Fruit fly (Drosophila melanogaster) whole organism, embryonic: ENCODE results near the gene CG42558.

Experiments
- CG4854 ChIP-seq: fragments of 200-800 bp; sonication (Bioruptor generic); optimal IDR thresholded peaks from 2 replicates; lab custom pipeline; 2016; ENCODE audit warnings: missing biosample characterization, missing genetic modification characterization, inconsistent platforms
- Ets65A ChIP-seq: fragments of 200-800 bp; sonication (Bioruptor generic); peaks from one replicate; lab custom pipeline; 2016; ENCODE audit warnings: missing biosample characterization, missing genetic modification characterization
- Fer3 ChIP-seq: fragments of 200-800 bp; sonication (Bioruptor generic); optimal IDR thresholded peaks from 2 replicates; lab custom pipeline; 2018; ENCODE audit warnings: missing biosample characterization, mild to moderate bottlenecking, missing genetic modification characterization, moderate library complexity
- H2.0 ChIP-seq: fragments of 200-800 bp; sonication (Bioruptor generic); IDR thresholded peaks from 2 replicates; pipeline ENCODE4 v1.3.6; 2022; ENCODE audit warnings: missing biosample characterization, missing genetic modification characterization
- Sin3A ChIP-seq: fragments of >200 bp; optimal IDR thresholded peaks from 2 replicates; lab custom pipeline; 2018
- Sox100B ChIP-seq: fragments of 200-800 bp; sonication (Bioruptor generic); optimal IDR thresholded peaks from 3 replicates; lab custom pipeline; 2018; ENCODE audit warnings: missing biosample characterization, mild to moderate bottlenecking, missing genetic modification characterization
- chn ChIP-seq: fragments of 200-800 bp; sonication (Bioruptor generic); optimal IDR thresholded peaks from 2 replicates; lab custom pipeline; 2016; ENCODE audit warnings: missing biosample characterization, missing genetic modification characterization
- hb ChIP-seq: fragments of 200-800 bp; sonication (Bioruptor generic); IDR thresholded peaks from 3 replicates; pipeline ENCODE4 v1.3.6; 2022; ENCODE audit warnings: missing biosample characterization, missing genetic modification characterization; ENCODE audit not compliant: partially characterized antibody
- rib ChIP-seq: fragments of 200-800 bp; sonication (Bioruptor generic); IDR thresholded peaks from 2 replicates; pipeline ENCODE4 v1.3.6; 2022; ENCODE audit warnings: missing biosample characterization, missing genetic modification characterization
- sisA ChIP-seq: fragments of 200-800 bp; sonication (Bioruptor generic); IDR thresholded peaks from 2 replicates; pipeline ENCODE4 v1.3.6; 2022; ENCODE audit warnings: missing biosample characterization, missing genetic modification characterization
- unc-4 ChIP-seq: fragments of 200-800 bp; sonication (Bioruptor generic); IDR thresholded peaks from 2 replicates; pipeline ENCODE4 v1.3.6; 2022; ENCODE audit warnings: missing biosample characterization, missing genetic modification characterization; ENCODE audit not compliant: partially characterized antibody

dm6 chr3R:29926955-29927354 lies 6.1 kb upstream of the CG42558 start, which contains the start of gene CG15522:
- TF ChIP-seq Sin3A = no peak
- no peak for TF ChIP-seq chn (GFP tag; lab: Kevin White, UChicago)
- TF ChIP-seq Sox100B (GFP tag; lab: Kevin White, UChicago) = no peak
- no peak for TF ChIP-seq Ets65A (GFP tag; lab: Kevin White, UChicago)
- no peak for TF ChIP-seq hb (GFP tag; lab: Robert Waterston, UW)
- TF ChIP-seq unc-4 (GFP tag; lab: Robert Waterston, UW) = no peak
- no peak for TF ChIP-seq CG4854 (GFP tag; lab: Kevin White, UChicago)
- TF ChIP-seq sisA = no peak
- no peak for TF ChIP-seq H2.0 (GFP tag; lab: Robert Waterston, UW)
- TF ChIP-seq Fer3 (tag; lab: Kevin White, UChicago) = no peak
- TF ChIP-seq rib (GFP tag; lab: Robert Waterston, UW) = no peak
